Fruit fly (Drosophila melanogaster) whole organism, embryonic: ENCODE data around the gene CG8379.
A peak's percentile ranks its signal among the peaks of the same experiment; 100 is the strongest.

Source experiments
- B-H1 ChIP-seq: fragments of 200-800 bp; sonication (Bioruptor generic); IDR thresholded peaks from 3 replicates; pipeline ENCODE4 v1.3.6; 2022; ENCODE audit warnings: missing biosample characterization, missing genetic modification characterization
- CG10654 ChIP-seq: fragments of 200-800 bp; sonication (Bioruptor generic); optimal IDR thresholded peaks from 2 replicates; lab custom pipeline; 2016; ENCODE audit warnings: missing biosample characterization, missing genetic modification characterization
- CG11093 ChIP-seq: fragments of 200-800 bp; sonication (Bioruptor generic); IDR thresholded peaks from 3 replicates; pipeline ENCODE4 v1.3.6; 2022; ENCODE audit warnings: missing biosample characterization, missing genetic modification characterization
- CG11456 ChIP-seq: fragments of 200-800 bp; sonication (Bioruptor generic); IDR thresholded peaks from 3 replicates; pipeline ENCODE4 v1.3.6; 2022; ENCODE audit warnings: missing biosample characterization, missing genetic modification characterization
- CG12744 ChIP-seq: fragments of 200-800 bp; sonication (Bioruptor generic); optimal IDR thresholded peaks from 2 replicates; lab custom pipeline; 2016; ENCODE audit warnings: missing biosample characterization, missing genetic modification characterization
- CG14014 ChIP-seq: fragments of 200-800 bp; sonication (Bioruptor generic); IDR thresholded peaks from 2 replicates; pipeline ENCODE4 v1.3.6; 2022; ENCODE audit warnings: missing biosample characterization, missing genetic modification characterization
- CG14860 ChIP-seq: fragments of 200-800 bp; sonication (Bioruptor generic); IDR thresholded peaks from 3 replicates; pipeline ENCODE4 v1.3.6; 2022; ENCODE audit warnings: missing biosample characterization, missing genetic modification characterization; ENCODE audit not compliant: partially characterized antibody
- CG15479 ChIP-seq: fragments of 200-800 bp; sonication (Bioruptor generic); optimal IDR thresholded peaks from 3 replicates; lab custom pipeline; 2019; ENCODE audit warnings: missing biosample characterization, mild to moderate bottlenecking, missing genetic modification characterization, moderate library complexity
- CG15514 ChIP-seq: fragments of 200-800 bp; sonication (Bioruptor generic); optimal IDR thresholded peaks from 3 replicates; lab custom pipeline; 2017; ENCODE audit warnings: missing biosample characterization, missing genetic modification characterization, mild to moderate bottlenecking, moderate library complexity, missing genetic modification reagents
- CG15696 ChIP-seq: fragments of 200-800 bp; sonication (Bioruptor generic); optimal IDR thresholded peaks from 2 replicates; lab custom pipeline; 2019; ENCODE audit warnings: missing biosample characterization, mild to moderate bottlenecking, missing genetic modification characterization, moderate library complexity
- CG2129 ChIP-seq: fragments of 200-800 bp; sonication (Bioruptor generic); IDR thresholded peaks from 2 replicates; pipeline ENCODE4 v1.3.6; 2022; ENCODE audit warnings: missing biosample characterization, missing genetic modification characterization; ENCODE audit not compliant: partially characterized antibody
- CG30403 ChIP-seq: fragments of 200-800 bp; sonication (Bioruptor generic); optimal IDR thresholded peaks from 3 replicates; lab custom pipeline; 2016; ENCODE audit warnings: missing biosample characterization, missing genetic modification characterization
- CG3281 ChIP-seq: fragments of 200-800 bp; sonication (Bioruptor generic); optimal IDR thresholded peaks from 3 replicates; lab custom pipeline; 2017; ENCODE audit warnings: missing biosample characterization, mild to moderate bottlenecking, missing genetic modification characterization
- CG3407 ChIP-seq: fragments of 200-800 bp; sonication (Bioruptor generic); optimal IDR thresholded peaks from 2 replicates; lab custom pipeline; 2018; ENCODE audit warnings: missing biosample characterization, mild to moderate bottlenecking, missing genetic modification characterization
- CG34422 ChIP-seq: fragments of 200-800 bp; sonication (Bioruptor generic); IDR thresholded peaks from 3 replicates; pipeline ENCODE4 v1.3.6; 2022; ENCODE audit warnings: missing biosample characterization, missing genetic modification characterization
- CG43689 ChIP-seq: fragments of 200-800 bp; sonication (Bioruptor generic); IDR thresholded peaks from 2 replicates; pipeline ENCODE4 v1.3.6; 2022; ENCODE audit warnings: missing biosample characterization, missing genetic modification characterization
- CG4424 ChIP-seq: fragments of 200-800 bp; sonication (Bioruptor generic); optimal IDR thresholded peaks from 3 replicates; lab custom pipeline; 2016; ENCODE audit warnings: missing biosample characterization, missing genetic modification characterization
- CG7745 ChIP-seq: fragments of 200-800 bp; sonication (Bioruptor generic); optimal IDR thresholded peaks from 2 replicates; lab custom pipeline; 2018; ENCODE audit warnings: missing biosample characterization, mild to moderate bottlenecking, missing genetic modification characterization, moderate library complexity
- CG7963 ChIP-seq: fragments of 200-800 bp; sonication (Bioruptor generic); IDR thresholded peaks from 3 replicates; pipeline ENCODE4 v1.3.6; 2022; ENCODE audit warnings: missing biosample characterization, missing genetic modification characterization; ENCODE audit not compliant: partially characterized antibody
- CG9609 ChIP-seq: fragments of 200-800 bp; sonication (Bioruptor generic); optimal IDR thresholded peaks from 3 replicates; lab custom pipeline; 2016; ENCODE audit warnings: missing biosample characterization, missing genetic modification characterization
- CoRest ChIP-seq: fragments of 200-800 bp; sonication (Bioruptor generic); optimal IDR thresholded peaks from 3 replicates; lab custom pipeline; 2018; ENCODE audit warnings: missing biosample characterization, mild to moderate bottlenecking, missing genetic modification characterization, moderate library complexity
- Ets65A ChIP-seq: fragments of 200-800 bp; sonication (Bioruptor generic); peaks from one replicate; lab custom pipeline; 2016; ENCODE audit warnings: missing biosample characterization, missing genetic modification characterization
- Ets97D ChIP-seq: fragments of 200-800 bp; sonication (Bioruptor generic); optimal IDR thresholded peaks from 3 replicates; lab custom pipeline; 2016; ENCODE audit warnings: missing biosample characterization, missing genetic modification characterization
- Fer3 ChIP-seq: fragments of 200-800 bp; sonication (Bioruptor generic); optimal IDR thresholded peaks from 2 replicates; lab custom pipeline; 2018; ENCODE audit warnings: missing biosample characterization, mild to moderate bottlenecking, missing genetic modification characterization, moderate library complexity
- Hr39 ChIP-seq: fragments of >200 bp; optimal IDR thresholded peaks from 2 replicates; lab custom pipeline; 2017
- Kr ChIP-seq: fragments of 200-800 bp; sonication (Bioruptor generic); optimal IDR thresholded peaks from 2 replicates; lab custom pipeline; 2017; ENCODE audit warnings: missing biosample characterization, mild to moderate bottlenecking, missing genetic modification characterization
- MBD-R2 ChIP-seq: fragments of 200-800 bp; sonication (Bioruptor generic); IDR thresholded peaks from 2 replicates; pipeline ENCODE4 v1.3.6; 2022; ENCODE audit warnings: missing biosample characterization, missing genetic modification characterization
- Neu2 ChIP-seq: fragments of 200-800 bp; sonication (Bioruptor generic); optimal IDR thresholded peaks from 3 replicates; lab custom pipeline; 2016; ENCODE audit warnings: missing biosample characterization, missing genetic modification characterization, borderline replicate concordance
- Nf-YB ChIP-seq: fragments of 200-800 bp; sonication (Bioruptor generic); optimal IDR thresholded peaks from 3 replicates; lab custom pipeline; 2019; ENCODE audit warnings: missing biosample characterization, mild to moderate bottlenecking, missing genetic modification characterization, moderate library complexity
- Oaz ChIP-seq: fragments of 200-800 bp; sonication (Bioruptor generic); IDR thresholded peaks from 2 replicates; pipeline ENCODE4 v1.3.6; 2022; ENCODE audit warnings: missing biosample characterization, missing genetic modification characterization
- Scr ChIP-seq: fragments of 200-800 bp; sonication (Bioruptor generic); IDR thresholded peaks from 2 replicates; pipeline ENCODE4 v1.3.6; 2022; ENCODE audit warnings: missing biosample characterization, missing genetic modification characterization; ENCODE audit not compliant: partially characterized antibody
- Spps ChIP-seq: fragments of 200-800 bp; sonication (Bioruptor generic); optimal IDR thresholded peaks from 2 replicates; lab custom pipeline; 2018; ENCODE audit warnings: missing biosample characterization, mild to moderate bottlenecking, missing genetic modification characterization
- Taf1 ChIP-seq: fragments of 200-800 bp; sonication (Bioruptor generic); IDR thresholded peaks from 2 replicates; pipeline ENCODE4 v1.3.6; 2022; ENCODE audit warnings: missing biosample characterization, missing genetic modification characterization
- bcd ChIP-seq: fragments of 200-800 bp; sonication (Bioruptor generic); optimal IDR thresholded peaks from 2 replicates; lab custom pipeline; 2017; ENCODE audit warnings: missing biosample characterization, mild to moderate bottlenecking, missing genetic modification characterization
- cas ChIP-seq: fragments of 200-800 bp; sonication (Bioruptor generic); IDR thresholded peaks from 2 replicates; pipeline ENCODE4 v1.3.6; 2022; ENCODE audit warnings: missing biosample characterization, missing genetic modification characterization
- cg ChIP-seq: fragments of 200-800 bp; sonication (Bioruptor generic); optimal IDR thresholded peaks from 3 replicates; lab custom pipeline; 2019; ENCODE audit warnings: missing biosample characterization, mild to moderate bottlenecking, missing genetic modification characterization, moderate library complexity
- chn ChIP-seq: fragments of 200-800 bp; sonication (Bioruptor generic); optimal IDR thresholded peaks from 2 replicates; lab custom pipeline; 2016; ENCODE audit warnings: missing biosample characterization, missing genetic modification characterization
- cwo ChIP-seq: fragments of 200-800 bp; sonication (Bioruptor generic); optimal IDR thresholded peaks from 3 replicates; lab custom pipeline; 2017; ENCODE audit warnings: missing biosample characterization, missing genetic modification characterization, mild to moderate bottlenecking, moderate library complexity, missing genetic modification reagents
- dan ChIP-seq: fragments of 200-800 bp; sonication (Bioruptor generic); IDR thresholded peaks from 2 replicates; pipeline ENCODE4 v1.3.6; 2022; ENCODE audit warnings: missing biosample characterization, missing genetic modification characterization
- h ChIP-seq: fragments of >200 bp; optimal IDR thresholded peaks from 2 replicates; lab custom pipeline; 2017
- hkb ChIP-seq, 2 experiments: fragments of 200-800 bp in 1 of 2; fragments of >200 bp in 1 of 2; sonication (Bioruptor generic) in 1 of 2; IDR thresholded peaks in 1 of 2; optimal IDR thresholded peaks in 1 of 2; 2 replicates each; pipeline versions ENCODE4 v1.3.6 to Lab custom; 2017 to 2022; ENCODE audit warnings: missing biosample characterization in 1 of 2, missing genetic modification characterization in 1 of 2
- luna ChIP-seq: fragments of 200-800 bp; sonication (Bioruptor generic); optimal IDR thresholded peaks from 2 replicates; lab custom pipeline; 2016; ENCODE audit warnings: missing biosample characterization, missing genetic modification characterization
- maf-S ChIP-seq: fragments of 200-800 bp; sonication (Bioruptor generic); optimal IDR thresholded peaks from 2 replicates; lab custom pipeline; 2016; ENCODE audit warnings: missing biosample characterization, missing genetic modification characterization
- onecut ChIP-seq: fragments of 200-800 bp; sonication (Bioruptor generic); IDR thresholded peaks from 2 replicates; pipeline ENCODE4 v1.3.6; 2022; ENCODE audit warnings: missing biosample characterization, missing genetic modification characterization
- pan ChIP-seq, 4 experiments: fragments of >200 bp in 3 of 4; fragments of 200-800 bp in 1 of 4; sonication (Bioruptor generic) in 1 of 4; optimal IDR thresholded peaks in 3 of 4; IDR thresholded peaks in 1 of 4; 2 replicates each; pipeline versions ENCODE4 v1.3.6 to Lab custom; 2017 to 2022; ENCODE audit warnings: missing biosample characterization in 2 of 4, missing genetic modification characterization in 2 of 4, mixed read lengths in 1 of 4
- pb ChIP-seq: fragments of 200-800 bp; sonication (Bioruptor generic); optimal IDR thresholded peaks from 3 replicates; lab custom pipeline; 2016; ENCODE audit warnings: missing biosample characterization, missing genetic modification characterization
- pros ChIP-seq: fragments of 200-800 bp; sonication (Bioruptor generic); optimal IDR thresholded peaks from 3 replicates; lab custom pipeline; 2019; ENCODE audit warnings: missing biosample characterization, mild to moderate bottlenecking, missing genetic modification characterization, moderate library complexity
- ro ChIP-seq: fragments of 200-800 bp; sonication (Bioruptor generic); IDR thresholded peaks from 2 replicates; pipeline ENCODE4 v1.3.6; 2022; ENCODE audit warnings: missing biosample characterization, missing genetic modification characterization
- sisA ChIP-seq: fragments of 200-800 bp; sonication (Bioruptor generic); IDR thresholded peaks from 2 replicates; pipeline ENCODE4 v1.3.6; 2022; ENCODE audit warnings: missing biosample characterization, missing genetic modification characterization
- zfh1 ChIP-seq: fragments of 200-800 bp; sonication (Bioruptor generic); IDR thresholded peaks from 3 replicates; pipeline ENCODE4 v1.3.6; 2022; ENCODE audit warnings: missing biosample characterization, missing genetic modification characterization

The CG8379 gene

DNA sequence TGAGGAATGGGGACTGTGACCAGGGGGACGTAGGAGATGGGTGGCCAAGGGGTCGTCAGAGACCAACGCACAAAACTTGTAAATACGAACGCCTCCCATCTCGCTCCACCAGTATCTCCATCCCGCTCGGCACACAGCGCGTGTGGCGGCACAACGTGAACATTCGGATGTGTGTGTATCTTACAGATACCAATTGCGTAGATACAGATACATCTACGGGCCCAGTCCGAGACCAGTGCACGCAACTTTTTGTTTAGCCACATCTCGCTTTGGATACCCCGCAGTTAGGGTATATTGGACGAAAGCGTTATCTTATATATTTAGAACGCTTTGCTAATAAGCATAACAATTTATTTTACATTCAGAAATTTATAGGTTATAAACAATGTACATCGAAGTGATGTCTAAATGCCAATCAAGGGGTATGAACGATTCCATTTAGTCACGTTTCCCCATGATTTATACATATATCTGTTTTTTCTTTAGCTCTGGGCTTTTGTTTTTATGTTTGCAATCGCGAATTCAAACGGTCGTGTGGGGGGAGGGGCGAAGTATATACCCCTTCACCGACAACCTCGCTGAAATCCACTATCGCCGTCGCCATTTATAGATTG is 12.8 kb upstream of the CG8379 start (continued):
- TF ChIP-seq CG15514 (peak; percentile 95), pan (optimal IDR thresholded peaks at IDR 0.05; lab: Kevin White, UChicago) (no peak), pan (GFP tag; optimal IDR thresholded peaks at IDR 0.05 in 1 of 2, IDR thresholded peaks at IDR 0.05 in 1 of 2) (peak in 1 of 2 experiments; percentile 99), Kr (GFP tag; lab: Kevin White, UChicago) (peak; percentile 31), CG7745 (peak; percentile 89), CG12744 (peak; percentile 99), CG11093 (peak; percentile 98), CoRest (peak; percentile 99), hkb (optimal IDR thresholded peaks at IDR 0.05; lab: Kevin White, UChicago) (no peak), hkb (GFP tag; IDR thresholded peaks at IDR 0.05; lab: Robert Waterston, UW) (peak; percentile 99), luna (GFP tag; lab: Kevin White, UChicago) (peak; percentile 98), CG3281 (peak; percentile 99), CG7963 (GFP tag; lab: Robert Waterston, UW) (no peak), CG2129 (no peak), ro (GFP tag; lab: Robert Waterston, UW) (peak; percentile 95), Fer3 (peak; percentile 99), Hr39 (no peak), Taf1 (GFP tag; lab: Robert Waterston, UW) (peak; percentile 98), Scr (GFP tag; lab: Robert Waterston, UW) (no peak), cas (GFP tag; lab: Robert Waterston, UW) (peak; percentile 97), h (lab: Kevin White, UChicago) (no peak), CG43689 (peak; percentile 97), sisA (peak; percentile 99), pb (GFP tag; lab: Kevin White, UChicago) (peak; percentile 97), Spps (peak; percentile 93), maf-S (GFP tag; lab: Kevin White, UChicago) (peak; percentile 99), cwo (GFP tag; lab: Kevin White, UChicago) (peak; percentile 98), CG15479 (GFP tag; lab: Kevin White, UChicago) (peak; percentile 51), CG9609 (GFP tag; lab: Kevin White, UChicago) (peak; percentile 98), zfh1 (GFP tag; lab: Robert Waterston, UW) (peak; percentile 99), onecut (GFP tag; lab: Robert Waterston, UW) (peak; percentile 96), bcd (peak; percentile 99), chn (GFP tag; lab: Kevin White, UChicago) (peak; percentile 99), Oaz (GFP tag; lab: Robert Waterston, UW) (peak; percentile 98), Ets97D (GFP tag; lab: Kevin White, UChicago) (peak; percentile 93), cg (GFP tag; lab: Kevin White, UChicago) (peak; percentile 84), CG14014 (peak; percentile 99), MBD-R2 (peak; percentile 99), CG10654 (GFP tag; lab: Kevin White, UChicago) (peak; percentile 98), CG3407 (GFP tag; lab: Kevin White, UChicago) (peak; percentile 95), Neu2 (GFP tag; lab: Kevin White, UChicago) (peak; percentile 96), pros (GFP tag; lab: Kevin White, UChicago) (peak; percentile 59), Ets65A (GFP tag; lab: Kevin White, UChicago) (peak; percentile 100), CG30403 (GFP tag; lab: Kevin White, UChicago) (peak; percentile 99), CG4424 (peak; percentile 99), Nf-YB (GFP tag; lab: Kevin White, UChicago) (peak; percentile 89), CG11456 (GFP tag; lab: Robert Waterston, UW) (peak; percentile 99), dan (GFP tag; lab: Robert Waterston, UW) (no peak), CG15696 (tag; lab: Kevin White, UChicago) (peak; percentile 94), B-H1 (GFP tag; lab: Robert Waterston, UW) (peak; percentile 98), CG14860 (no peak), CG34422 (GFP tag; lab: Robert Waterston, UW) (peak; percentile 98)
